Fruit fly (Drosophila melanogaster) whole organism, prepupa: Measurements from ENCODE around the gene toy.

Experiments used
- CG1621 ChIP-seq: fragments of 200-800 bp; sonication (Bioruptor generic); optimal IDR thresholded peaks from 3 replicates; lab custom pipeline; 2018; ENCODE audit warnings: missing biosample characterization, mild to moderate bottlenecking, missing genetic modification characterization
- CG8632 ChIP-seq: fragments of 200-800 bp; sonication (Bioruptor generic); optimal IDR thresholded peaks from 3 replicates; lab custom pipeline; 2016; ENCODE audit warnings: missing biosample characterization, missing genetic modification characterization
- Eip93F ChIP-seq: fragments of 200-800 bp; sonication (Bioruptor generic); optimal IDR thresholded peaks from 2 replicates; lab custom pipeline; 2016; ENCODE audit warnings: missing biosample characterization, mild to moderate bottlenecking, missing genetic modification characterization
- Met ChIP-seq: fragments of 200-800 bp; sonication (Bioruptor generic); optimal IDR thresholded peaks from 3 replicates; lab custom pipeline; 2016; ENCODE audit warnings: missing biosample characterization, missing genetic modification characterization
- Sox102F ChIP-seq: fragments of 200-800 bp; sonication (Bioruptor generic); optimal IDR thresholded peaks from 2 replicates; lab custom pipeline; 2016; ENCODE audit warnings: missing biosample characterization, mild to moderate bottlenecking, missing genetic modification characterization
- salr ChIP-seq, 2 experiments: fragments of 200-800 bp; sonication (Bioruptor generic); optimal IDR thresholded peaks; 3 replicates each; lab custom pipeline; 2016 to 2018; ENCODE audit warnings: missing biosample characterization in 2 of 2, missing genetic modification characterization in 2 of 2, mild to moderate bottlenecking in 1 of 2
- spab ChIP-seq: fragments of 200-800 bp; sonication (Bioruptor generic); optimal IDR thresholded peaks from 2 replicates; lab custom pipeline; 2017; ENCODE audit warnings: missing biosample characterization, mild to moderate bottlenecking, missing genetic modification characterization, missing genetic modification reagents

DNA sequence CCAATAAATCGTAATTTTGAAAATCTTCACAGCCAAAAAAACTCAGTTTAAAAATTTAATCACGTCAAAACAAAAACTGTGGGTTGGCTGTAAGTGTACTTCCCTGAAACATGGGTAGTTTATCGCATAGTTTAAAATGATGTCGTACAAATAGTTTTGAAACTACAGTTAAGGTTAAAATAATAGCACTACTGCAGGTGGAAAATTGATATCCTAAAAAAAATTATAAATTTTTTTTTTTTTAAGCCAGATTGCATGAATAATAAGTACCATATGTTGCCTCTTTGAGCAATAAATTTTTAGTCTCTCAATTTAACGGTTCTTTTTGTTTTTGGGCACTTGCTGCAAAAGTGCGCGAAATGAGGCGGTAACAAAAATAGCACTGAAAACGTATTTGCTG, 35.6 kb downstream of the toy start:
- TF ChIP-seq CG8632 = no peak
- no peak for TF ChIP-seq Sox102F (GFP tag; lab: Kevin White, UChicago)
- TF ChIP-seq Eip93F (GFP tag; lab: Kevin White, UChicago) = no peak
- TF ChIP-seq salr (GFP tag; optimal IDR thresholded peaks at IDR 0.05; lab: Kevin White, UChicago) = no peak
- TF ChIP-seq CG1621 (tag; lab: Kevin White, UChicago) = no peak
- no peak for TF ChIP-seq Met (GFP tag; lab: Kevin White, UChicago)
- TF ChIP-seq spab (GFP tag; lab: Kevin White, UChicago) = no peak
